Worm (Caenorhabditis elegans): ENCODE results near the gene nspb-9.

Gene nspb-9

ce11 chrII:14604261-14604660 lies 23.6 kb downstream of the nspb-9 start:
- no peak for TF ChIP-seq Y55F3AM.14 (GFP tag; optimal IDR thresholded peaks at IDR 0.05)
- TF ChIP-seq snpc-4 (tag; optimal IDR thresholded peaks at IDR 0.05) = no peak
- TF ChIP-seq nhr-10 (tag; optimal IDR thresholded peaks at IDR 0.05) = no peak
- no peak for TF ChIP-seq sem-4 (tag; optimal IDR thresholded peaks at IDR 0.05)
- TF ChIP-seq sma-3 (GFP tag; optimal IDR thresholded peaks at IDR 0.05) = no peak
- TF ChIP-seq lsy-2 (tag; optimal IDR thresholded peaks at IDR 0.05) = no peak
- TF ChIP-seq egl-27 (tag; optimal IDR thresholded peaks at IDR 0.05) = no peak
- no peak for TF ChIP-seq crh-2 (tag; optimal IDR thresholded peaks at IDR 0.05)

ce11 chrII:14605026-14605425 lies 24.4 kb downstream of the nspb-9 start:
- TF ChIP-seq skn-1 (tag; optimal IDR thresholded peaks at IDR 0.05) (no peak), nhr-6 (tag; optimal IDR thresholded peaks at IDR 0.05) (peak; percentile 11)

DNA sequence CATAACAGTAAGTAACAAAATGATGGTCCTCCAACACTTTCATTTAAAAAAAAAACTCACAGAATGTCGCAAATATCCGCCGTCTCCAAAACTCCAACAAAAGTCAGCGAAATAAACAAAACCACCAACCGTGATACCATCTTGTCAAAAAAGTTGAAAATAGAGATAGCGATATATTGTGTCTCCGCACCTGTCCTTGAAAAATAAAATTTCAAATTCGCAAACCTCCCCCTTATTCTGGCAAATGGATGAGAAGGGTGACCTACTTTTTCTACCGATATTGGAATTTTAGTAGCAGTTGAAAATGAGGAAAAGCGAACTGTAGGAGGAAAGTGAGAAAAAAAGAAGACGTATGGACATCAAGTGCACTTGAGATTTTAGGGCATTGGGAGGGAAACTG lies 24.8 kb downstream of the nspb-9 start, which contains the start of gene F19H8.2:
Gene F19H8.2, minus strand, starts transcription at position 391 of the 400 bp plus-strand sequence.
- no peak for TF ChIP-seq mbf-1 (tag; optimal IDR thresholded peaks at IDR 0.05)
- TF ChIP-seq mab-5 (tag; optimal IDR thresholded peaks at IDR 0.05) = no peak
- peak; percentile 53 for TF ChIP-seq ama-1 (optimal IDR thresholded peaks at IDR 0.05)
- peak; percentile 31 for TF ChIP-seq ceh-16 (tag; optimal IDR thresholded peaks at IDR 0.05)
- TF ChIP-seq gmeb-1 (tag; optimal IDR thresholded peaks at IDR 0.05) = no peak

DNA sequence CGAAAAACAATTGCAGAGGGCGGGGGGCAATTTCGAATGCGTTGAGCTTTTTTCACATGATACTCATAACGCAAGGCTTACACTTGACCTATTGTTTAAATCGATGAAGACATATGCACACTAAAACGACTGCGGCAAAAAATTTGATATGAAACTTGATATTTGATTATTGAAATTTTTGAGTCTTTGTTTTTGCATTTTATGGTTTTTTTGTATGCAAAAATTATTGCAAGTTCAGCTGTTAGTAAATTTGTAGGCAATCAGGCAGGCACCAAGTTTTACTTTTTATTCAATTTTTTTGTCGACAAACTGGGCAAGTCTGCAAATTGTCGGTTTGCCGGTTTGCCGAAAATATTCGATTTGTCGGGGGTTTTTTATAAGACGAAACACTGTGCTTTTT lies 25.5 kb downstream of the nspb-9 start, which contains the start of gene arl-3:
Gene arl-3, plus strand, starts transcription at position 301 of the 400 bp plus-strand sequence.
- no peak for TF ChIP-seq mdl-1 (tag; optimal IDR thresholded peaks at IDR 0.05)
- no peak for TF ChIP-seq skn-1 (tag; optimal IDR thresholded peaks at IDR 0.05)
- TF ChIP-seq lin-13 (GFP tag; optimal IDR thresholded peaks at IDR 0.05) = no peak
- TF ChIP-seq mbf-1 (tag; optimal IDR thresholded peaks at IDR 0.05) = no peak
- no peak for TF ChIP-seq nhr-77 (tag; optimal IDR thresholded peaks at IDR 0.05)
- TF ChIP-seq nhr-21 (tag; optimal IDR thresholded peaks at IDR 0.05) = no peak
- no peak for TF ChIP-seq nhr-12 (tag; optimal IDR thresholded peaks at IDR 0.05)
- TF ChIP-seq snpc-4 (tag; optimal IDR thresholded peaks at IDR 0.05) = no peak
- no peak for TF ChIP-seq aly-2 (tag; optimal IDR thresholded peaks at IDR 0.05)
- no peak for TF ChIP-seq peb-1 (tag; optimal IDR thresholded peaks at IDR 0.05)
- TF ChIP-seq nhr-237 (tag; optimal IDR thresholded peaks at IDR 0.05) = no peak
- no peak for TF ChIP-seq egl-27 (tag; optimal IDR thresholded peaks at IDR 0.05)
- no peak for TF ChIP-seq ztf-4 (tag; optimal IDR thresholded peaks at IDR 0.05)
- no peak for TF ChIP-seq ama-1 (optimal IDR thresholded peaks at IDR 0.05)

- no peak for TF ChIP-seq dmd-4 (tag; optimal IDR thresholded peaks at IDR 0.05)
- TF ChIP-seq ama-1 (optimal IDR thresholded peaks at IDR 0.05) = peak; percentile 33
- TF ChIP-seq ztf-4 (tag; optimal IDR thresholded peaks at IDR 0.05) = no peak
- TF ChIP-seq mab-5 (tag; optimal IDR thresholded peaks at IDR 0.05) = no peak
- TF ChIP-seq nhr-10 (tag; optimal IDR thresholded peaks at IDR 0.05) = no peak
- no peak for TF ChIP-seq lin-11 (tag; optimal IDR thresholded peaks at IDR 0.05)
- no peak for TF ChIP-seq unc-55 (GFP tag; optimal IDR thresholded peaks at IDR 0.05)
Measured at ce11 chrII:14608508-14608907, 27.8 kb downstream of the nspb-9 start.

- no peak for TF ChIP-seq crh-2 (tag; optimal IDR thresholded peaks at IDR 0.05)
- TF ChIP-seq ama-1 (optimal IDR thresholded peaks at IDR 0.05) = peak; percentile 1
- no peak for TF ChIP-seq snpc-4 (tag; optimal IDR thresholded peaks at IDR 0.05)
Measured at ce11 chrII:14609297-14609937, 28.8 kb downstream of the nspb-9 start.

DNA sequence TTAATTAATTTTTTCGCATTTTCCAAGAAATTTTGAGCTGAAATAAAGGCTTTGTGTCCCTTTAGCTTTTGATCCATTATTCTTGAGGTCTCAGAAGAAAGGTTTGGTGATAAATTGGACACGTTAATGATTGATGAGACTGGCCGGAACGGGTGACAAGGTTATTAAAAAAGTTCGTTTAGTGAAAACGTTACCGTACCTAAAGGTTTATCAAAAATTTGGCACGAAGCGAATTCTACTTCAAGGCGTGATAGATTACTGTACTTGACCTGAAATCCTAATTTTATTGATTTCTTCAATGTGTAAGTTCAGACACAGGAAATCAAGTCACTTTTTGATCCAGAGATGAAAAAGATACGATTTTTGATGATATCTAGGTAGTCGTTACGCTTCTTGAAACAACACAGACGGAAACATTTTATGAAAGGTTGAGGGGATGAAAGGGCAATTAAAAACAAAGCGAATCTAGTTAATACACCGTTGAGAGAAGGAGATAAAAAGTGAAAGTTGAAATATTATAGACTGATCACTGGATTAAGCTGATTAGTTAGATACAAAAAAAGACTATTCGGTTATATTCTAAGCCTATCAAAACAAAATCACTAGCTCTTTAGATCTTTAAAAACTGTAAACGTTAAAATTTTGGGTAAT lies 30.0 kb downstream of the nspb-9 start:
- TF ChIP-seq skn-1 (tag; optimal IDR thresholded peaks at IDR 0.05) = no peak
- no peak for TF ChIP-seq egl-27 (tag; optimal IDR thresholded peaks at IDR 0.05)
- TF ChIP-seq nhr-237 (tag; optimal IDR thresholded peaks at IDR 0.05) = no peak
- TF ChIP-seq ZK546.5 (tag; optimal IDR thresholded peaks at IDR 0.05) = no peak
- TF ChIP-seq nhr-21 (tag; optimal IDR thresholded peaks at IDR 0.05) = peak; percentile 24
- TF ChIP-seq gmeb-1 (tag; optimal IDR thresholded peaks at IDR 0.05) = no peak
- no peak for TF ChIP-seq snpc-4 (tag; optimal IDR thresholded peaks at IDR 0.05)
- TF ChIP-seq alr-1 (tag; optimal IDR thresholded peaks at IDR 0.05) = no peak
- no peak for TF ChIP-seq peb-1 (tag; optimal IDR thresholded peaks at IDR 0.05)
- TF ChIP-seq nhr-11 (tag; optimal IDR thresholded peaks at IDR 0.05) = no peak
- peak in 1 of 2 experiments; percentile 7 for TF ChIP-seq lsy-2 (tag; optimal IDR thresholded peaks at IDR 0.05)
- TF ChIP-seq ceh-16 (tag; optimal IDR thresholded peaks at IDR 0.05) = no peak
- no peak for TF ChIP-seq ztf-4 (tag; optimal IDR thresholded peaks at IDR 0.05)
- TF ChIP-seq mbf-1 (tag; optimal IDR thresholded peaks at IDR 0.05) = no peak
- no peak for TF ChIP-seq unc-62 (GFP tag; optimal IDR thresholded peaks at IDR 0.05)
- peak; percentile 60 for TF ChIP-seq blmp-1 (tag; optimal IDR thresholded peaks at IDR 0.05; ENCODE audit: insufficient read depth)
- TF ChIP-seq nhr-77 (tag; optimal IDR thresholded peaks at IDR 0.05) = no peak
- peak; percentile 67 for TF ChIP-seq ama-1 (optimal IDR thresholded peaks at IDR 0.05)
- TF ChIP-seq ztf-11 (tag; optimal IDR thresholded peaks at IDR 0.05) = no peak
- no peak for TF ChIP-seq ceh-82 (tag; optimal IDR thresholded peaks at IDR 0.05)
- no peak for TF ChIP-seq sem-4 (tag; optimal IDR thresholded peaks at IDR 0.05)
- TF ChIP-seq nhr-6 (tag; optimal IDR thresholded peaks at IDR 0.05) = no peak
- TF ChIP-seq zag-1 (tag; optimal IDR thresholded peaks at IDR 0.05) = no peak
- no peak for TF ChIP-seq sma-3 (GFP tag; optimal IDR thresholded peaks at IDR 0.05)
- no peak for TF ChIP-seq nhr-10 (tag; optimal IDR thresholded peaks at IDR 0.05)
- peak; percentile 2 for TF ChIP-seq nhr-129 (tag; optimal IDR thresholded peaks at IDR 0.05)
- TF ChIP-seq dmd-4 (tag; optimal IDR thresholded peaks at IDR 0.05) = no peak
- no peak for TF ChIP-seq nhr-12 (tag; optimal IDR thresholded peaks at IDR 0.05)

All from whole organism, L2 larva.